Fruit fly (Drosophila melanogaster): ENCODE data around the gene CG10467.
A peak's percentile ranks its signal among the peaks of the same experiment; 100 is the strongest.

Gene CG10467

DNA sequence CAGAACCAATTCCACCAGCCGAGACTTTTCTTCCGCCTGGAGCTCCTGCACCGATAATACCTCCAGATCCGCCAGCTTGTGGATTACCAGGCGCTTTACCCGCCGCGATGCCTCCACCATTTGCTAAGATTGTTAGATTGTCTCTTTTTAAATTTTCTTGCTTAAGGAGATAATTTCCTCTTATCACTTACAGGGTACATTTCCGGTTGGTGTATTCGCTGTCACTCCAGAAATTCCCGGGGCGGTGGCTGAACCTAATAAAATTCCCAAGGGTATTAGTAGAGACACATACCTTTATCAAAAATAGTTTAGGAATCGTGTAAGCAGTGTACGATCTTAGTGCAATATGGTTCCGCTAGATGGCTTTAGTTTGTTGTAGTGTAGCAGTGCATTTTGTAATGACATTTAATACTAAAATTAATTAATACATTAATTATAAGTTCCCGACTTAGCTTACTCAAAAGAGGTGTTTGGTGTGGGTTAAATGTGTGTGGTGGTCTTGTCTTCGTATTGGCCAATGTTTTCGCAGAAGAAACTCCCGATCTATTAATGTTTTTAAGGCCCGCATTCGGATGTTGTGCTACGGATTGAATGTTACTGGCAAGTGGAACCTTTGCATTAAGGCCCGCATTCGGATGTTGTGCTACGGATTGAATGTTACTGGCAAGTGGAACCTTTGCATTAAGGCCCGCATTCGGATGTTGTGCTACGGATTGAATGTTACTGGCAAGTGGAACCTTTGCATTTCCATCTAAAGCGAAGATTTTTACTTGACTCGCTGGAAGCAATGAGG is 30.3 kb upstream of the CG10467 start:
- TF ChIP-seq CTCF (optimal IDR thresholded peaks at IDR 0.05): peak; percentile 91 to 94
- no peak for TF ChIP-seq CG8478 (optimal IDR thresholded peaks at IDR 0.05)

DNA sequence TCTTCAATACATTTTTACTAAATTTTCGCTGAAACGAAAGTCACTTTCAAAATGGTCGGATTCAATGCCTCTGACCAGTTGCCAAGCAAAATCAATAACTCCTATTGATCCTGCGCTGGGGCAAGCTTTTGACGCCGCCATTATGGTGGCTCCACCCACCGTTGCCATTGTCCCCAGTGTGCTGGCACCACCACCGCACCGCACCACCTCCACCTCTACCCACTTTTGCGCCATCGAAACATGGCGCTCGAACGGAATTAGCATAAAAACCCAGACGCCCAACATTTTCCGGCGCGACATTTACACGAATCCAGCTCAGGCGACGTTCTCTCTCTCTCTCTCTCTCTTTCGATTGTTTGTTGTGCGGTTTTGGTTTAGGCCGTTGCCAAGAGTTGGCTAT is 22.3 kb upstream of the CG10467 start:
- TF ChIP-seq CTCF (optimal IDR thresholded peaks at IDR 0.05) (no peak), CG8478 (optimal IDR thresholded peaks at IDR 0.05) (no peak)

DNA sequence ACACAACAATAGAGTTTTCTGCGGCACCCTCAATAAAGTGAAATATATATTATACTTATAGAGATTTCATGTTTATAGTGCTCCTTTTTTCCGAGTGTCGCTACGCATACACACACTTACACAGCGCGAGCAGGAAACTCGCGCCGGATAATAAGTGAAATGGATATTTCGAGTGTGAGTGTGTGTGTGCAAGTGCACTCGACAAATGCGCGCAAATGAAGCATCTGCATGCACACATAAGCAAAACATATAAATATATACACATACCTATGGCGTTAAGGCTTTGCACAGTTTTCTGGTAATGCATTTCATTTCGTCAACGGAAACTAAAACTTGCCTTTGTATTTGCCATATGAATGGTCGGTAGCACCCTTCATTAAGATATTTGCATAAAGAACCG is 21.0 kb upstream of the CG10467 start:
- TF ChIP-seq CTCF (optimal IDR thresholded peaks at IDR 0.05): no peak
- TF ChIP-seq CG8478 (optimal IDR thresholded peaks at IDR 0.05): no peak

DNA sequence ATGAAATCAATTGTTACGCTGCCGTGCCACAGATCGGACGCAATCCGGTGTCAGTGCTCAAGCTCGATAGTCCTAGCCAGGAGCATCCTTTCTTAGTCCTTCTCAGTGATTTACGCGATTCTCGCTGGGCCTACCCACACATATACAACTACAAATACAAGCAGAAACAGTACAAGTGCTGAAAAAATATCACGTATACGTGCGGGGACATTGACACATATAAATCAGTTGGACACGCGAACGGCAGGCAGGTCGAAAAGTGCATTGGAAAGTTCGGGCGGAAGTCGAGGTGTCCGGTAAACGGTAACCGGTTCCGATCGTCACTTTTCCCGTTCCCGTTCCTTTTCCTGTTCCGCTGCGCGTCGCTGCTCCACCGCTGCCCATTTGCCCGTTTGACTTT is 16.9 kb upstream of the CG10467 start:
- TF ChIP-seq CTCF (optimal IDR thresholded peaks at IDR 0.05) (no peak), CG8478 (optimal IDR thresholded peaks at IDR 0.05) (no peak)

DNA sequence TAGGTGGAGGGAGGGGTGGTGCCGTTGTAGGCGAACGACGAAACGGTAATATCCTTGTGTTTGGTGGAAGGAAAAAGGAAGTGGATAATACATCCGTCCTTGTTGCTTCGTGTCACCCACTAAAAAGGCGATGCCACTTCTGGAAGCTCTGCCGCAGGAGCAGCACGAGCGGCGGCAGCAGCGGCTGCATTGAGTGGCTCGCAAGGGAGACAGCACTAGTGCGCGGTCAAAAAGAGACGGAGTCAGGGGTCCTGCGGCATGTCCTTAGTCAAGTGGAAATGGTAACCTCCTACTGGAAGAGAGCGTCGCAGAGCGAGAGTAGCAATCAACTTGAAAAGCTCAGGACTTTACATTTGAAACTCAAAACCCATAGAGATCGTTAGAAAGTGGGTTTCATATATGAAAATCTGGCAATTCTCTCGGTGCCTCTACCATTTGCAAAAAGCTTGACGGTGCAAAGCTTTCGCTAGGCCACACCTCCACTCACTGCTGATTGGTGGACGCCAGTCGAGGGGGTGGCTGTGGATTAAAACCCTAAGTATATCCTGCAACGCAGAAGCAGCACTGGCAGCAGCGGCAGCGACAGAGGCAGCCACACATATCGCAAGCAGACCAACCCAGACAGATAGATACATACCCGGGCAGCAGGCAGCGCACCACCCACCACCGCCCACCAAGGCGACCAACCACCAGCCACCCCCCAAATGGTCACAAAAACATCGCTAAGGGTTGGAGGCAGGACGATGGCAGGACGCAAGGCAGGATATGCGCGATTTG is 16.3 kb upstream of the CG10467 start:
- no peak for TF ChIP-seq CG8478 (optimal IDR thresholded peaks at IDR 0.05)
- no peak for TF ChIP-seq CTCF (optimal IDR thresholded peaks at IDR 0.05)

DNA sequence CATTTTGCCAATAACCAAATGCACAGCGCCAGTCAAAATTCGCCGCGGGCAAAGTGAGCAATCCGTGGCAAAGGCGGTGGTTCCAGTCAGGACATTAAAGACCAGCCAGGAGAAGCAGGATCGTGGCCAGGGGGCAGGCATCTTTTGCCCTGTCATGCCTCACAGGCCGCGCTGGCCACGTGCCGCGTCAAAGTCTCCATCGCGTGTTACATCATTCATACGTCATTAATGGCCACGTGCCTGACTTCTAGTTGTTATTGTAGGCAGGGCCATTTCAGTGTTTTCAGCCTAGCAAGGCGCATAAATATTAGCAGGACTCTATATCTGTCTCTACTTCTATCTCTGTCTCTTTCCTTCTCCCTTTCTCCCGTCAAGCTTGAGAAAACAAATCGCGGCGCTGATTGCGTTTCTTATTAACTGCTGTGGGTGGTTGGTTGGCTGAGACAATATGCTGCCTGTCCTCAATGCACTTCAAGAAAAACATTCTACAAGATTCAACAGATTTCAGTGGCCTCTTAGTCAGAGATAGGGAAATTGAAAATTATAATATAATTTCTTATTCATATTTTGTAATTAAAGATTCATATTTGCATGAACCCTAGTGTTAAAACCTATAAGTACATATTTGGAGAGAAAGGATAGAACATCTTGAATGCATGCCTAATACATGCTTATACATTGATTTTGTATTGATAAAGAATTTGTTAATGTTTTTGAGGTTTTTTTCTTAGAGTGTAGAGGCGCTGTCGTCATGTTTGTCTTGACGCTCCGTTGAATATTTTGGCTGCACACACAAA is 13.9 kb upstream of the CG10467 start:
- TF ChIP-seq CG8478 (optimal IDR thresholded peaks at IDR 0.05) (no peak), CTCF (optimal IDR thresholded peaks at IDR 0.05) (no peak)

DNA sequence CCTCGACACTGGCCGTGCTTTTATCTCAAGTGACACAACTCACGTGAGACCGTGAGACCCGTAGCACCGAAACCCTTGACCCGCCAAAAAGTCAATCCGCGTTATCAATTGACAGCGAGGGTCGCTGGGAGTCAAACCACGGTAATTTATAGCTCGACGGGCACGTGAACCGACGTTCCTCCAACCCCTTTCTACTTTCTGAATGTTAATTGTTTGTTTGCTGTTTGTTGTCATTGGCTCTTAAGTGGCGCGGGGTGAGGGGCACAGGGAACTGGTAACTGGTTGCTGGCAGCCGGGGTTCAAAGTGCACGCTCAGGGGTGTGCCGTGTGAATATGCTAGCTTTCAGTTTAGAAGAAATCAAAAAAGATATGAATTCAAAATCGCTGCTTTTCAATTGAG is 12.2 kb upstream of the CG10467 start:
- no peak for TF ChIP-seq CTCF (optimal IDR thresholded peaks at IDR 0.05)
- no peak for TF ChIP-seq CG8478 (optimal IDR thresholded peaks at IDR 0.05)

DNA sequence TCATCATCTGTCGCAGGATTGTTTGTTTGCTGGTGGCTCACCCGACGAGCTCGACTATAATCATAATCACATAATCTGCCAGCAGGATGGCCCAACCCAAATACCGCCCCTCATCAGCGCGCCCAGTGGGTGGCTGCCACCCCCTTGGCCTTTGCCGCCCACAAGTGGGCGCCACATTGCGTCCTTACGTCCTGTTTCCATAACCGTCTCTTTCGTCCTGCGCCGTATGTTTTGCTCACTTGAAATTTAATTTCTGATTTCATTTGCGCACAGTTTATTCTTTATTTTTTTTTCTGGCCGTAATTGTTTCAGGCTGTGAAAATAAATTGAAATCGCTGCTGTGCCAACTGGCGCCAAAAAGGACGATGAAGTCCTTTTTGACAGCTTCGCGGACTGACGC is 10.9 kb upstream of the CG10467 start:
- TF ChIP-seq CTCF (optimal IDR thresholded peaks at IDR 0.05) (no peak), CG8478 (optimal IDR thresholded peaks at IDR 0.05) (no peak)

DNA sequence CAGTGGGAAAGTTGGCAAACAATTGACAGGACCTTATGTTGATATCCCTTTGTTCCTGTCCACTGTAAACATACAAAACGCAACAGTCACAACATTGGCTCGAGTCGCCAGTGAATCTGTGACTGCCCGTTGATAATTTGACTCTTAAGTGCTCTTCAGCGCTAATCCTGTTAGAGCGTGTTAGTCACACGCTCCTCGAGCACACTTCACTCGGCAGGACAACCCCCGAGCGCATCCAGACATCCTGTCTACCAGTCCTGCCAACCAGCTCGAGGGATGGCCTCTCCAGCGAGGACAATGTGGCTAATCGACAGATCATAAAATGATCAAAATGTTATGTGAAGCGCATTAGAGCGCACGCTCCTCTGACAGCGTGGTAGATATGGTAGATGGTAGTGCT is 10.0 kb upstream of the CG10467 start:
- TF ChIP-seq CG8478 (optimal IDR thresholded peaks at IDR 0.05) (no peak), CTCF (optimal IDR thresholded peaks at IDR 0.05) (no peak)

DNA sequence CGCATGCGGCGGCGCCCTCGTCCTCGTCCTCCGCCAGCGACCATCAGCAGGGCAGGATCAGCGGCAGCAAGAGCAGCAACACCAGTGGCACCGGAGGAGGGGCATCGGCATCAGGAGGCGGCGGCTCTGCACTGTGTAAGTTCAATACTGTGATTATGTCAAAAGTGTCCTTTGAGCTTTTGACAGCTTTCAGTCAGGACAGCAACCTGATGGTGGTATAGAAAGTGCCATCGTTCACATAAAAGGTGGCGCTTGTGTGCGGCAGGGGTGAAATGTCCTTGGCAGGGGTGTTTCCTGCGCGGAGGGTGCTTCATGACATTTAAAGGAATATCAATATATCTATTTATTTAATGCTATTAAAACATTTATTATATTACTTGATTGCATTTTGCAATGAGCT is 9.1 kb upstream of the CG10467 start:
- TF ChIP-seq CTCF (optimal IDR thresholded peaks at IDR 0.05): peak; percentile 89 to 95
- no peak for TF ChIP-seq CG8478 (optimal IDR thresholded peaks at IDR 0.05)

DNA sequence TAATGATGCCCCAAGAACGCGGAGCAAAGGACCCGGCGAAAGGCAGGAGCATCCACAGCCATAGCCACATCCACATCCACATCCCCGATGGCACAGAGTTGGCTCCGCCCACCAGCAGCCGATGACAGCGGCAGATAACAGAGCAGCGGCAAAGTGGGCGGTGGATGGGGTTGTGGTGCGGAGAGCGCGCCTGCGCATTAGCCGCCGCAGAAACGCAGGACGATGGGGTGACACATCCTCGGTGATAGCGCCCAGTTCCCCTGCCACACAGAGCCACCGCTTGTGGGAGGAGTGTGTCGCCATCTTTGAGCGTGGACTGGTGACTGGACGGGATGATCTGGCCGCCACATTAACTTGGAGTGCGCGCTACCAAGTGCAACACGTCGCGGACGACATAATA is 2.7 kb upstream of the CG10467 start, which contains the start of gene Ets65A:
Gene Ets65A (plus strand): TSS at position 348 of the 400 bp plus-strand sequence.
- TF ChIP-seq CTCF (optimal IDR thresholded peaks at IDR 0.05) (no peak), CG8478 (optimal IDR thresholded peaks at IDR 0.05) (no peak)

DNA sequence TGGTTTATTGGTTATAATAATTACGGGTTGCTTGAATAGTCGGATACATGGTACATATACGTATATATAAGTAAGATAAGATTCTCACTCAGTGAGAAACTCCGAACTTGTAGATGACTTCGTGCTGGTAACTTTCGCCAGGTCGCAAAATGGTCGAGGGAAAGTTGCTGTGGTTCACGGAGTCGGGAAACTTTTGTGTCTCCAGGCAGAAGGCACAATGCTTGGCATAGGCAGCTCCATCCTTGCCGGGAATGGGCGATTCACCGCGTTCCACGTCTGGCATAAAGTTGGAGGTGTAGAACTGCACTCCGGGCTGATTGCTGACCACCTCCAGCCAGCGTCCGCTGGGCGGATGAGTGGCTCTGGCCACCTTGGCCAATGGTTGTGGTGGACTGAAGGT is 1.3 kb downstream of the CG10467 start, which contains the start of gene CG10469:
Gene CG10469 (minus strand): TSS at position 101 of the 400 bp plus-strand sequence.
- TF ChIP-seq CG8478 (optimal IDR thresholded peaks at IDR 0.05): no peak
- no peak for TF ChIP-seq CTCF (optimal IDR thresholded peaks at IDR 0.05)

DNA sequence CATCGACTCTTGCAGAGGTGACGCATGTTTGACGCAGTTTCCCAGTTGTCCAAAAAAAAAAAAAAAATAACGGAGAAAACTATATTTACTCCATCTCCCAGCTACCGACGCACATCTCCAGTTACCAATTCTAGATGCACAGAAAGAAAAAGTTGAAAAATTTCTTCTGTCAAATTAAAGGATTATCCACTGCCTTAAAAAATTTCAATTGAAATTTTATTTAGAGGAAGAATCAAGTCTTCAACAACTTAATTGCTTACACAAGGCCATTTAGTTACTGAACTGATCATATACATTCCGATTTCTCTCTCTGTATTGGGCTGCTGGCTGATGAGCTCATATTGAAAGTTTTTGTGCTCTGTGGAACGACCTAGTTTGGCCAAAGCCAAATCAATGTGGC is 8.6 kb downstream of the CG10467 start:
- TF ChIP-seq CTCF (optimal IDR thresholded peaks at IDR 0.05) (no peak), CG8478 (optimal IDR thresholded peaks at IDR 0.05) (no peak)

DNA sequence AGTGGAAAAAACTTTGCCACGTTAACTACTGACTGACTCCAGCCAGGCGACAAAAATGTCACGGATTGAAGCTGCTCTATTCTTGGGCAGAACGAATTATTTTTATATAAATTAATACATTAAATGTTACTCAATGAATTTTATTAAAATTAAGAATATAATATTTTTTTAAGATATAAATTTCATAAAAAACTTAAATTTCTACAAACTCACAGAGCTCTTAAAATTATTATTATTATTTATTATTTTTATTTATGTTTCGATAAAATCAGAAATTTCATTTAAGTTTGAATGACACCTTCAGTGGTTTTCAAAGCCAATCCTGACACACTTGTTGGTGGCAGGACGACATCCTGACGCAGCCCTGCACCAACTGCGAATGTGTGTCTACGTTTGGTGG is 9.4 kb downstream of the CG10467 start:
- TF ChIP-seq CG8478 (optimal IDR thresholded peaks at IDR 0.05): no peak
- TF ChIP-seq CTCF (optimal IDR thresholded peaks at IDR 0.05): no peak

DNA sequence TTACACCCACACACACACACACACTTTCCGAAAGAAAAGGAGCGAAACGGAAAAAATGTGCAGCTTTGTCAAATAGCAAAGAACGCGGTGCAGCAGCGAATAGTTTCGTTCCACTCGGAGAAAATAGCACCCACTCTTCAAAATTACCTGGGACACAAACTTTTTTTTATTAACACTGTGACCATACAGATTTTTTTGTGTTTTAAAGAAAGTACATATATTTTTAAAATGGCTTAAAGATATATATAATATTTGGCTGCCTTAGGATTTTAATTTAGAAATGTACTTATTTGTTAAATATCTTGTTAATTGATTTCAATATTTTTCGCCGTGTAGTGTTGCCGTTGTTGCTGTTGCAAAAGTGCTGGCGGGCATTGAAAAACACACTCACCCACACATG is 10.1 kb downstream of the CG10467 start:
- TF ChIP-seq CG8478 (optimal IDR thresholded peaks at IDR 0.05) (no peak), CTCF (optimal IDR thresholded peaks at IDR 0.05) (no peak)
